Fruit fly (Drosophila melanogaster) whole organism, embryonic: ENCODE measurements around the gene car.

ENCODE experiments used
- Antp ChIP-seq: fragments of 200-800 bp; sonication (Bioruptor generic); optimal IDR thresholded peaks from 3 replicates; lab custom pipeline; 2016; ENCODE audit warnings: missing biosample characterization, missing genetic modification characterization
- Bdp1 ChIP-seq: fragments of 200-800 bp; sonication (Bioruptor generic); optimal IDR thresholded peaks from 3 replicates; lab custom pipeline; 2016; ENCODE audit warnings: missing biosample characterization, missing genetic modification characterization
- Blimp-1 ChIP-seq: fragments of 200-800 bp; sonication (Bioruptor generic); optimal IDR thresholded peaks from 3 replicates; lab custom pipeline; 2018; ENCODE audit warnings: missing biosample characterization, missing genetic modification characterization, mild to moderate bottlenecking, moderate library complexity, missing genetic modification reagents
- CG11085 ChIP-seq: fragments of 200-800 bp; sonication (Bioruptor generic); IDR thresholded peaks from 2 replicates; pipeline ENCODE4 v1.3.6; 2022; ENCODE audit warnings: missing biosample characterization, missing genetic modification characterization
- CG14050 ChIP-seq: fragments of 200-800 bp; sonication (Bioruptor generic); IDR thresholded peaks from 3 replicates; pipeline ENCODE4 v1.3.6; 2022; ENCODE audit warnings: missing biosample characterization, missing genetic modification characterization
- CG14965 ChIP-seq: fragments of 200-800 bp; sonication (Bioruptor generic); optimal IDR thresholded peaks from 2 replicates; lab custom pipeline; 2016; ENCODE audit warnings: missing biosample characterization, missing genetic modification characterization, borderline replicate concordance
- CG1602 ChIP-seq: fragments of 200-800 bp; sonication (Bioruptor generic); optimal IDR thresholded peaks from 3 replicates; lab custom pipeline; 2016; ENCODE audit warnings: missing biosample characterization, missing genetic modification characterization
- CG16863 ChIP-seq: fragments of 200-800 bp; sonication (Bioruptor generic); optimal IDR thresholded peaks from 3 replicates; lab custom pipeline; 2016; ENCODE audit warnings: missing biosample characterization, missing genetic modification characterization
- CG31388 ChIP-seq: fragments of 200-800 bp; sonication (Bioruptor generic); optimal IDR thresholded peaks from 2 replicates; lab custom pipeline; 2016; ENCODE audit warnings: missing biosample characterization, missing genetic modification characterization
- CG31441 ChIP-seq: fragments of 200-800 bp; sonication (Bioruptor generic); IDR thresholded peaks from 2 replicates; pipeline ENCODE4 v1.3.6; 2022; ENCODE audit warnings: missing biosample characterization, missing genetic modification characterization
- CG32772 ChIP-seq: fragments of 200-800 bp; sonication (Bioruptor generic); IDR thresholded peaks from 2 replicates; pipeline ENCODE4 v1.3.6; 2022; ENCODE audit warnings: missing biosample characterization, missing genetic modification characterization
- CG33557 ChIP-seq: fragments of 200-800 bp; sonication (Bioruptor generic); optimal IDR thresholded peaks from 2 replicates; lab custom pipeline; 2019; ENCODE audit warnings: missing biosample characterization, mild to moderate bottlenecking, missing genetic modification characterization, moderate library complexity
- CG42726 ChIP-seq: fragments of 200-800 bp; sonication (Bioruptor generic); IDR thresholded peaks from 2 replicates; pipeline ENCODE4 v1.3.6; 2022; ENCODE audit warnings: missing biosample characterization, missing genetic modification characterization; ENCODE audit not compliant: partially characterized antibody
- CG4282 ChIP-seq: fragments of 200-800 bp; sonication (Bioruptor generic); optimal IDR thresholded peaks from 2 replicates; lab custom pipeline; 2016; ENCODE audit warnings: missing biosample characterization, missing genetic modification characterization
- CG4424 ChIP-seq: fragments of 200-800 bp; sonication (Bioruptor generic); optimal IDR thresholded peaks from 3 replicates; lab custom pipeline; 2016; ENCODE audit warnings: missing biosample characterization, missing genetic modification characterization
- CG8359 ChIP-seq: fragments of 200-800 bp; sonication (Bioruptor generic); optimal IDR thresholded peaks from 2 replicates; lab custom pipeline; 2017; ENCODE audit warnings: missing biosample characterization, mild to moderate bottlenecking, missing genetic modification characterization, borderline replicate concordance
- CG8944 ChIP-seq: fragments of 200-800 bp; sonication (Bioruptor generic); optimal IDR thresholded peaks from 3 replicates; lab custom pipeline; 2016; ENCODE audit warnings: missing biosample characterization, missing genetic modification characterization
- CG9437 ChIP-seq: fragments of 200-800 bp; sonication (Bioruptor generic); optimal IDR thresholded peaks from 2 replicates; lab custom pipeline; 2018; ENCODE audit warnings: missing biosample characterization, mild to moderate bottlenecking, missing genetic modification characterization
- CHES-1-like ChIP-seq: fragments of 200-800 bp; sonication (Bioruptor generic); optimal IDR thresholded peaks from 2 replicates; lab custom pipeline; 2016; ENCODE audit warnings: missing biosample characterization, missing genetic modification characterization
- Doc2 ChIP-seq: fragments of 200-800 bp; sonication (Bioruptor generic); IDR thresholded peaks from 2 replicates; pipeline ENCODE4 v1.3.6; 2022; ENCODE audit warnings: missing biosample characterization, missing genetic modification characterization
- E2f2 ChIP-seq: fragments of 200-800 bp; sonication (Bioruptor generic); IDR thresholded peaks from 2 replicates; pipeline ENCODE4 v1.3.6; 2022; ENCODE audit warnings: missing biosample characterization, missing genetic modification characterization
- ERR ChIP-seq: fragments of 200-800 bp; sonication (Bioruptor generic); optimal IDR thresholded peaks from 2 replicates; lab custom pipeline; 2016; ENCODE audit warnings: missing biosample characterization, missing genetic modification characterization
- Ets65A ChIP-seq: fragments of 200-800 bp; sonication (Bioruptor generic); peaks from one replicate; lab custom pipeline; 2016; ENCODE audit warnings: missing biosample characterization, missing genetic modification characterization
- GATAe ChIP-seq: fragments of 200-800 bp; sonication (Bioruptor generic); conservative IDR thresholded peaks from 2 replicates; pipeline ENCODE4 v1.3.6; 2022; ENCODE audit warnings: missing biosample characterization, missing genetic modification characterization
- Hand ChIP-seq: fragments of 200-800 bp; sonication (Bioruptor generic); optimal IDR thresholded peaks from 2 replicates; lab custom pipeline; 2017; ENCODE audit warnings: mild to moderate bottlenecking, missing biosample characterization, missing genetic modification reagents, missing genetic modification characterization
- Hr51 ChIP-seq, 2 experiments: fragments of 200-800 bp; sonication (Bioruptor generic); optimal IDR thresholded peaks; 2 replicates in 1 of 2; 3 replicates in 1 of 2; lab custom pipeline; 2016 to 2018; ENCODE audit warnings: missing biosample characterization in 2 of 2, missing genetic modification characterization in 2 of 2, mild to moderate bottlenecking in 1 of 2, moderate library complexity in 1 of 2
- Hr78 ChIP-seq, 2 experiments: fragments of 200-800 bp in 1 of 2; fragments of >200 bp in 1 of 2; sonication (Bioruptor generic) in 1 of 2; optimal IDR thresholded peaks; 2 replicates each; lab custom pipeline; 2017 to 2019; ENCODE audit warnings: missing biosample characterization in 2 of 2, missing genetic modification characterization in 2 of 2, mild to moderate bottlenecking in 1 of 2, moderate library complexity in 1 of 2
- NfI ChIP-seq: fragments of 200-800 bp; sonication (Bioruptor generic); optimal IDR thresholded peaks from 3 replicates; lab custom pipeline; 2018; ENCODE audit warnings: missing biosample characterization, mild to moderate bottlenecking, missing genetic modification characterization, moderate library complexity
- Oli ChIP-seq: fragments of 200-800 bp; sonication (Bioruptor generic); optimal IDR thresholded peaks from 2 replicates; lab custom pipeline; 2018; ENCODE audit warnings: missing biosample characterization, mild to moderate bottlenecking, missing genetic modification characterization, moderate library complexity
- ab ChIP-seq: fragments of 200-800 bp; sonication (Bioruptor generic); optimal IDR thresholded peaks from 2 replicates; lab custom pipeline; 2016; ENCODE audit warnings: missing biosample characterization, missing genetic modification characterization
- ash1 ChIP-seq: fragments of 200-800 bp; sonication (Bioruptor generic); optimal IDR thresholded peaks from 2 replicates; lab custom pipeline; 2018; ENCODE audit warnings: missing biosample characterization, mild to moderate bottlenecking, missing genetic modification characterization
- ato ChIP-seq: fragments of 200-800 bp; sonication (Bioruptor generic); IDR thresholded peaks from 2 replicates; pipeline ENCODE4 v1.3.6; 2022; ENCODE audit warnings: missing biosample characterization, missing genetic modification characterization; ENCODE audit not compliant: partially characterized antibody
- az2 ChIP-seq: fragments of 200-800 bp; sonication (Bioruptor generic); optimal IDR thresholded peaks from 3 replicates; lab custom pipeline; 2016; ENCODE audit warnings: missing biosample characterization, missing genetic modification characterization
- bcd ChIP-seq: fragments of 200-800 bp; sonication (Bioruptor generic); optimal IDR thresholded peaks from 2 replicates; lab custom pipeline; 2017; ENCODE audit warnings: missing biosample characterization, mild to moderate bottlenecking, missing genetic modification characterization
- bigmax ChIP-seq: fragments of 200-800 bp; sonication (Bioruptor generic); optimal IDR thresholded peaks from 2 replicates; lab custom pipeline; 2018; ENCODE audit warnings: missing biosample characterization, mild to moderate bottlenecking, missing genetic modification characterization
- crol ChIP-seq: fragments of 200-800 bp; sonication (Bioruptor generic); IDR thresholded peaks from 2 replicates; pipeline ENCODE4 v1.3.6; 2022; ENCODE audit warnings: missing biosample characterization, missing genetic modification characterization
- dimm ChIP-seq: fragments of 200-800 bp; sonication (Bioruptor generic); IDR thresholded peaks from 2 replicates; pipeline ENCODE4 v1.3.6; 2022; ENCODE audit warnings: missing biosample characterization, missing genetic modification characterization
- dm ChIP-seq: fragments of 200-800 bp; sonication (Bioruptor generic); optimal IDR thresholded peaks from 3 replicates; lab custom pipeline; 2016; ENCODE audit warnings: missing biosample characterization, missing genetic modification characterization
- ewg ChIP-seq: fragments of 200-800 bp; sonication (Bioruptor generic); optimal IDR thresholded peaks from 3 replicates; lab custom pipeline; 2017; ENCODE audit warnings: mild to moderate bottlenecking, missing biosample characterization, missing genetic modification reagents, missing genetic modification characterization
- her ChIP-seq: fragments of 200-800 bp; sonication (Bioruptor generic); optimal IDR thresholded peaks from 2 replicates; lab custom pipeline; 2016; ENCODE audit warnings: missing biosample characterization, missing genetic modification characterization
- kay ChIP-seq: fragments of 200-800 bp; sonication (Bioruptor generic); optimal IDR thresholded peaks from 2 replicates; lab custom pipeline; 2016; ENCODE audit warnings: missing biosample characterization, missing genetic modification characterization
- lab ChIP-seq: fragments of 200-800 bp; sonication (Bioruptor generic); optimal IDR thresholded peaks from 3 replicates; lab custom pipeline; 2017; ENCODE audit warnings: missing biosample characterization, missing genetic modification characterization, mild to moderate bottlenecking, moderate library complexity, missing genetic modification reagents
- lola ChIP-seq, 3 experiments: fragments of >200 bp in 2 of 3; fragments of 200-800 bp in 1 of 3; sonication (Bioruptor generic) in 1 of 3; optimal IDR thresholded peaks; 2 replicates each; lab custom pipeline; 2017 to 2019; ENCODE audit warnings: missing biosample characterization in 3 of 3, missing genetic modification characterization in 3 of 3, mild to moderate bottlenecking in 1 of 3, moderate library complexity in 1 of 3
- odd ChIP-seq: fragments of 200-800 bp; sonication (Bioruptor generic); optimal IDR thresholded peaks from 2 replicates; lab custom pipeline; 2017; ENCODE audit warnings: missing biosample characterization, mild to moderate bottlenecking, missing genetic modification characterization
- pita ChIP-seq: fragments of 200-800 bp; sonication (Bioruptor generic); optimal IDR thresholded peaks from 2 replicates; lab custom pipeline; 2017; ENCODE audit warnings: missing biosample characterization, mild to moderate bottlenecking, missing genetic modification characterization
- rib ChIP-seq: fragments of 200-800 bp; sonication (Bioruptor generic); IDR thresholded peaks from 2 replicates; pipeline ENCODE4 v1.3.6; 2022; ENCODE audit warnings: missing biosample characterization, missing genetic modification characterization
- run ChIP-seq: fragments of 200-800 bp; sonication (Bioruptor generic); optimal IDR thresholded peaks from 3 replicates; lab custom pipeline; 2018; ENCODE audit warnings: missing biosample characterization, mild to moderate bottlenecking, missing genetic modification characterization
- sna ChIP-seq: fragments of 200-800 bp; sonication (Bioruptor generic); IDR thresholded peaks from 2 replicates; pipeline ENCODE4 v1.3.6; 2022; ENCODE audit warnings: missing biosample characterization, missing genetic modification characterization; ENCODE audit not compliant: partially characterized antibody
- tgo ChIP-seq: fragments of 200-800 bp; sonication (Bioruptor generic); IDR thresholded peaks from 3 replicates; pipeline ENCODE4 v1.3.6; 2022; ENCODE audit warnings: missing biosample characterization, missing genetic modification characterization
- tup ChIP-seq: fragments of 200-800 bp; sonication (Bioruptor generic); optimal IDR thresholded peaks from 2 replicates; lab custom pipeline; 2016; ENCODE audit warnings: missing biosample characterization, mild to moderate bottlenecking, missing genetic modification characterization, moderate library complexity

The car gene

DNA sequence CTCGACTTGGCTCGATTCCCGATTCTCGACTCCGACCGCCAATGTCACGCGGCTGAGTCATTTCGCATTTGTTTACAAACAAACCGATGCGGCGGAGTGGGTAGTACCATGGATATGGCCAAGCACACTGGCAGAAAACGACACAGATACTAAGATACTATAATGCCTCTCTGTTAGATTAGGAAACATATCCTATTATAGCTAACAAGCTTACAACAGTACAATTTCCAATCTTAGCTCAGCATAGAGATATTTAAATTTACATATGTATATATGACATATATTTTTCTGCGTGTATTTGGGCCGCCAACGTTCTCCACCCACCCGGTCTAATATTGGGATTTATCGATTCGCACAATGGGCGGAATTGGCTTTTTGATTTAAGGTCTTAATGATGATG lies 38.1 kb downstream of the car start (continued):
- peak; percentile 39 for TF ChIP-seq CG16863
- TF ChIP-seq dimm = peak; percentile 36; the same call in 1 of the 2 replicates
- TF ChIP-seq CG31388 = peak; percentile 47
- peak; percentile 72 for TF ChIP-seq CG14050
- TF ChIP-seq CG32772 (GFP tag; lab: Robert Waterston, UW) = peak; percentile 66; the same call in 1 of the 2 replicates
- no peak for TF ChIP-seq ab
- TF ChIP-seq Bdp1 (GFP tag; lab: Kevin White, UChicago) = no peak
- TF ChIP-seq ato (GFP tag; lab: Robert Waterston, UW) = no peak
- peak; percentile 58 for TF ChIP-seq az2 (GFP tag; lab: Kevin White, UChicago)
- peak; percentile 43 to 77 for TF ChIP-seq Hr51 (GFP tag; optimal IDR thresholded peaks at IDR 0.05; lab: Kevin White, UChicago)
- no peak for TF ChIP-seq ERR
- peak; percentile 78 for TF ChIP-seq CG31441 (GFP tag; lab: Robert Waterston, UW)
- TF ChIP-seq CG33557 = no peak
- TF ChIP-seq Blimp-1 = peak; percentile 70
- peak; percentile 48 for TF ChIP-seq ewg
- peak; percentile 32 for TF ChIP-seq Antp
- TF ChIP-seq Hr78 (GFP tag; optimal IDR thresholded peaks at IDR 0.05; lab: Kevin White, UChicago) = no peak
- TF ChIP-seq CG8944 (GFP tag; lab: Kevin White, UChicago) = peak; percentile 32
- peak; percentile 69 for TF ChIP-seq bcd (GFP tag; lab: Kevin White, UChicago)
- TF ChIP-seq CG4424 (GFP tag; lab: Kevin White, UChicago) = peak; percentile 77
- TF ChIP-seq run (tag; lab: Kevin White, UChicago) = peak; percentile 34
- peak; percentile 79 for TF ChIP-seq tgo (GFP tag; lab: Robert Waterston, UW)
- TF ChIP-seq sna (GFP tag; lab: Robert Waterston, UW) = no peak
- TF ChIP-seq CHES-1-like = peak; percentile 44
- TF ChIP-seq Doc2 = no peak
- TF ChIP-seq kay = peak; percentile 68
- peak; percentile 80 for TF ChIP-seq NfI
- TF ChIP-seq CG4282 (GFP tag; lab: Kevin White, UChicago) = no peak
- no peak for TF ChIP-seq her (GFP tag; lab: Kevin White, UChicago)
- no peak for TF ChIP-seq tup (GFP tag; lab: Kevin White, UChicago)
- TF ChIP-seq CG14965 (GFP tag; lab: Kevin White, UChicago) = no peak
- TF ChIP-seq dm (GFP tag; lab: Kevin White, UChicago) = no peak
- TF ChIP-seq Oli (tag; lab: Kevin White, UChicago) = peak; percentile 78
- TF ChIP-seq Hand (GFP tag; lab: Kevin White, UChicago) = peak; percentile 59
- TF ChIP-seq CG11085 (GFP tag; lab: Robert Waterston, UW) = peak; percentile 78
- peak in 1 of 3 experiments; percentile 20 for TF ChIP-seq lola (GFP tag; optimal IDR thresholded peaks at IDR 0.05; lab: Kevin White, UChicago)
- no peak for TF ChIP-seq odd
- TF ChIP-seq ash1 (GFP tag; lab: Kevin White, UChicago) = no peak
- peak; percentile 39 for TF ChIP-seq CG1602 (GFP tag; lab: Kevin White, UChicago)
- TF ChIP-seq crol (GFP tag; lab: Robert Waterston, UW) = no peak
- peak; percentile 49 for TF ChIP-seq CG9437 (GFP tag; lab: Kevin White, UChicago)
- TF ChIP-seq E2f2 (GFP tag; lab: Robert Waterston, UW) = peak; percentile 63
- TF ChIP-seq bigmax (GFP tag; lab: Kevin White, UChicago) = no peak
- peak; percentile 94 for TF ChIP-seq Ets65A (GFP tag; lab: Kevin White, UChicago)
- TF ChIP-seq pita = no peak
- no peak for TF ChIP-seq CG42726 (GFP tag; lab: Robert Waterston, UW)
- TF ChIP-seq rib (GFP tag; lab: Robert Waterston, UW) = peak; percentile 76
- TF ChIP-seq CG8359 (GFP tag; lab: Kevin White, UChicago) = no peak
- TF ChIP-seq GATAe (GFP tag; lab: Robert Waterston, UW) = no peak
- peak; percentile 89 for TF ChIP-seq lab (GFP tag; lab: Kevin White, UChicago)
